Worm (Caenorhabditis elegans) whole organism, midembryonic: ENCODE results near the gene fbxa-13.

ENCODE experiments used
- T22C8.4 ChIP-seq: fragments of 200-800 bp; sonication (Bioruptor generic); IDR thresholded peaks from 2 replicates; pipeline ENCODE4 v1.3.6; 2022; ENCODE audit warnings: missing genetic modification characterization, missing compliant biosample characterization
- cog-1 ChIP-seq: sonication (generic microtip); optimal IDR thresholded peaks from 2 replicates; lab custom pipeline; 2016; ENCODE audit warnings: missing genetic modification characterization, missing compliant biosample characterization
- flt-1 ChIP-seq: fragments of 200-800 bp; sonication (Bioruptor generic); IDR thresholded peaks from 2 replicates; pipeline ENCODE4 v1.3.6; 2022; ENCODE audit warnings: missing genetic modification characterization, missing compliant biosample characterization
- klf-2 ChIP-seq: fragments of 200-800 bp; sonication (Bioruptor generic); conservative IDR thresholded peaks from 2 replicates; pipeline ENCODE4 v1.3.6; 2022; ENCODE audit warnings: missing genetic modification reagents, missing genetic modification characterization, missing compliant biosample characterization
- med-1 ChIP-seq: sonication (generic microtip); optimal IDR thresholded peaks from 2 replicates; lab custom pipeline; 2017; ENCODE audit warnings: missing genetic modification characterization, mild to moderate bottlenecking, missing compliant biosample characterization, antibody characterized with exemption, missing genetic modification reagents; ENCODE audit not compliant: insufficient read depth
- ref-1 ChIP-seq: fragments of 200-800 bp; sonication (Bioruptor generic); conservative IDR thresholded peaks from 2 replicates; pipeline ENCODE4 v1.3.6; 2022; ENCODE audit warnings: missing genetic modification reagents, missing genetic modification characterization, missing compliant biosample characterization
- tab-1 ChIP-seq: fragments of 200-800 bp; sonication (Bioruptor generic); IDR thresholded peaks from 2 replicates; pipeline ENCODE4 v1.3.6; 2022; ENCODE audit warnings: missing genetic modification characterization, missing compliant biosample characterization
- ztf-23 ChIP-seq: fragments of 200-800 bp; sonication (Bioruptor generic); IDR thresholded peaks from 2 replicates; pipeline ENCODE4 v1.3.6; 2022; ENCODE audit warnings: missing genetic modification reagents, missing genetic modification characterization, missing compliant biosample characterization
- ztf-29 ChIP-seq: fragments of 200-800 bp; sonication (Bioruptor generic); IDR thresholded peaks from 2 replicates; pipeline ENCODE4 v1.3.6; 2022; ENCODE audit warnings: missing genetic modification reagents, missing genetic modification characterization, missing compliant biosample characterization

The fbxa-13 gene

ce11 chrIII:1705799-1706198 lies at the start of gene fbxa-13, which contains the start of gene Y22D7AR.2:
Gene fbxa-13, minus strand, starts transcription at chrIII:1705899.
Gene Y22D7AR.2, plus strand, starts transcription at chrIII:1705946.
- no peak for TF ChIP-seq med-1
- TF ChIP-seq klf-2 (GFP tag; lab: Robert Waterston, UW), result no peak
- TF ChIP-seq ztf-23, result no peak
- no peak for TF ChIP-seq cog-1 (tag; lab: Kevin White, UChicago)
- no peak for TF ChIP-seq ref-1 (GFP tag; lab: Robert Waterston, UW)

- TF ChIP-seq ztf-29 (GFP tag; lab: Robert Waterston, UW), result no peak
- no peak for TF ChIP-seq tab-1 (GFP tag; lab: Robert Waterston, UW)
- TF ChIP-seq ref-1 (GFP tag; lab: Robert Waterston, UW), result no peak
- no peak for TF ChIP-seq med-1
- no peak for TF ChIP-seq flt-1 (GFP tag; lab: Robert Waterston, UW)
- no peak for TF ChIP-seq cog-1 (tag; lab: Kevin White, UChicago)
- TF ChIP-seq ztf-23, result no peak
- TF ChIP-seq T22C8.4, result no peak
- no peak for TF ChIP-seq klf-2 (GFP tag; lab: Robert Waterston, UW)
Observed at ce11 chrIII:1754842-1755241, 49.1 kb upstream of the fbxa-13 start, which contains the start of gene Y46E12A.3. Gene Y46E12A.3, minus strand, starts transcription at chrIII:1754942.

- no peak for TF ChIP-seq ztf-23
- TF ChIP-seq tab-1 (GFP tag; lab: Robert Waterston, UW), result no peak
- no peak for TF ChIP-seq ztf-29 (GFP tag; lab: Robert Waterston, UW)
- TF ChIP-seq med-1, result no peak
- no peak for TF ChIP-seq T22C8.4
- TF ChIP-seq klf-2 (GFP tag; lab: Robert Waterston, UW), result no peak
- no peak for TF ChIP-seq cog-1 (tag; lab: Kevin White, UChicago)
- no peak for TF ChIP-seq ref-1 (GFP tag; lab: Robert Waterston, UW)
- no peak for TF ChIP-seq flt-1 (GFP tag; lab: Robert Waterston, UW)
Observed at ce11 chrIII:1745450-1746127, 39.9 kb upstream of the fbxa-13 start.

ce11 chrIII:1744486-1744885 lies 38.8 kb upstream of the fbxa-13 start:
- TF ChIP-seq klf-2 (GFP tag; lab: Robert Waterston, UW), result no peak
- TF ChIP-seq ztf-29 (GFP tag; lab: Robert Waterston, UW), result no peak
- no peak for TF ChIP-seq flt-1 (GFP tag; lab: Robert Waterston, UW)
- no peak for TF ChIP-seq ref-1 (GFP tag; lab: Robert Waterston, UW)
- TF ChIP-seq tab-1 (GFP tag; lab: Robert Waterston, UW), result no peak
- no peak for TF ChIP-seq cog-1 (tag; lab: Kevin White, UChicago)
- TF ChIP-seq med-1, result no peak
- TF ChIP-seq T22C8.4, result no peak
- TF ChIP-seq ztf-23, result no peak

- TF ChIP-seq ztf-23 (no peak), ztf-29 (GFP tag; lab: Robert Waterston, UW) (no peak), flt-1 (GFP tag; lab: Robert Waterston, UW) (no peak), ref-1 (GFP tag; lab: Robert Waterston, UW) (no peak), klf-2 (GFP tag; lab: Robert Waterston, UW) (no peak), T22C8.4 (no peak), med-1 (no peak), cog-1 (tag; lab: Kevin White, UChicago) (no peak), tab-1 (GFP tag; lab: Robert Waterston, UW) (no peak)
Observed at ce11 chrIII:1743488-1744020, 37.9 kb upstream of the fbxa-13 start.

- TF ChIP-seq cog-1 (tag; lab: Kevin White, UChicago), result no peak
- no peak for TF ChIP-seq tab-1 (GFP tag; lab: Robert Waterston, UW)
- TF ChIP-seq ztf-29 (GFP tag; lab: Robert Waterston, UW), result no peak
- TF ChIP-seq T22C8.4, result no peak
- no peak for TF ChIP-seq flt-1 (GFP tag; lab: Robert Waterston, UW)
- no peak for TF ChIP-seq ztf-23
- TF ChIP-seq klf-2 (GFP tag; lab: Robert Waterston, UW), result no peak
- TF ChIP-seq ref-1 (GFP tag; lab: Robert Waterston, UW), result no peak
- no peak for TF ChIP-seq med-1
Observed at ce11 chrIII:1743081-1743480, 37.4 kb upstream of the fbxa-13 start.

ce11 chrIII:1733412-1733811 lies 27.7 kb upstream of the fbxa-13 start:
- TF ChIP-seq flt-1 (GFP tag; lab: Robert Waterston, UW), result no peak
- TF ChIP-seq klf-2 (GFP tag; lab: Robert Waterston, UW), result no peak
- no peak for TF ChIP-seq T22C8.4
- no peak for TF ChIP-seq ztf-23
- no peak for TF ChIP-seq cog-1 (tag; lab: Kevin White, UChicago)
- no peak for TF ChIP-seq ref-1 (GFP tag; lab: Robert Waterston, UW)
- TF ChIP-seq ztf-29 (GFP tag; lab: Robert Waterston, UW), result no peak
- TF ChIP-seq med-1, result no peak

- TF ChIP-seq cog-1 (tag; lab: Kevin White, UChicago), result no peak
- TF ChIP-seq tab-1 (GFP tag; lab: Robert Waterston, UW), result no peak
- no peak for TF ChIP-seq ref-1 (GFP tag; lab: Robert Waterston, UW)
- no peak for TF ChIP-seq ztf-23
- TF ChIP-seq ztf-29 (GFP tag; lab: Robert Waterston, UW), result no peak
- no peak for TF ChIP-seq klf-2 (GFP tag; lab: Robert Waterston, UW)
- no peak for TF ChIP-seq med-1
- TF ChIP-seq T22C8.4, result no peak
- TF ChIP-seq flt-1 (GFP tag; lab: Robert Waterston, UW), result no peak
Observed at ce11 chrIII:1733001-1733400, 27.3 kb upstream of the fbxa-13 start, which contains the start of gene ser-4. Gene ser-4, minus strand, starts transcription at chrIII:1733101.

ce11 chrIII:1731850-1732249 lies 26.2 kb upstream of the fbxa-13 start:
- TF ChIP-seq flt-1 (GFP tag; lab: Robert Waterston, UW) (no peak), T22C8.4 (no peak), med-1 (no peak)

ce11 chrIII:1718800-1719199 lies 13.1 kb upstream of the fbxa-13 start:
- peak; percentile 50; the same call in 1 of the 2 replicates for TF ChIP-seq ztf-29 (GFP tag; lab: Robert Waterston, UW)
- TF ChIP-seq cog-1 (tag; lab: Kevin White, UChicago), result no peak
